Worm (Caenorhabditis elegans): ENCODE results near the gene col-115.
A peak's percentile ranks its signal among the peaks of the same experiment; 100 is the strongest.

The col-115 gene

DNA sequence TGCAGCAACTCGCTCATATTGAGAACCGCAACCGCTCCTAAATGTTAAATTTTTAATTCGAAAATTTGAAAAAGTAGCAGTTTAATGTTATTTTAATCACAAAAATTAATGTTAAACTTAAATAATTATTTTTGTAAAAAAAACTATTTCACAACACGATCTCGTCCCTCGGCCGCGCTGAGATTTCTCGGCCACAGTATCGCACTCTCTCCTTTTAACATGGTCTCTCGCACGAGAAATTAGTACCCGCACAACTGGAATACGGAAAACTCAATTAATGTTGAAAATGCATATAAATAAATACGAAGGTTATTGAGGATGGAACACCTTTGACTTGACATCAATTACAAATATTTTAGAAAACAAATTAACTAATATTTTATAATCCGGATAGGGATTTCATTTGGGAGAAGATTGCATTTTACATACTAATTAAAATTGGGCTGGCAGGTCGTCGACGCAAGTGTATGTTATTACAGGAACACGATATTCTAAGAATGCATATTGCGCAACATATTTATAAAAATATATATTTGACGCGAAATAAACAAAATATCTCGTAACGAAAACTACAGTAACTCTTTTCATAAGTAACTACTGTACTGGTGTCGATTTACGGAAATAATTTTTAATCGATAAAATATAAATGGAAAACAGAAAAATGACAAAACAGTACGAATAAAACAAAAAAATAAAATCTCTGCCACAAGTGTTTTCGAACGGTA is 31.4 kb downstream of the col-115 start, which contains the start of gene dnc-4:
dnc-4 (minus strand) TSS at position 37 of the 725 bp plus-strand sequence.
- TF ChIP-seq hlh-15 (tag; optimal IDR thresholded peaks at IDR 0.05) (no peak), fax-1 (tag; optimal IDR thresholded peaks at IDR 0.05) (peak; percentile 14), T23F11.4 (GFP tag; optimal IDR thresholded peaks at IDR 0.05) (no peak), ceh-31 (tag; optimal IDR thresholded peaks at IDR 0.05) (peak; percentile 63), ceh-45 (GFP tag; IDR thresholded peaks at IDR 0.05) (no peak), ets-4 (tag; optimal IDR thresholded peaks at IDR 0.05) (peak; percentile 49), unc-42 (tag; optimal IDR thresholded peaks at IDR 0.05) (peak; percentile 32), mec-3 (tag; optimal IDR thresholded peaks at IDR 0.05; ENCODE audit: borderline replicate concordance) (no peak), elt-2 (tag; optimal IDR thresholded peaks at IDR 0.05) (peak; percentile 11), ceh-2 (tag; optimal IDR thresholded peaks at IDR 0.05) (peak; percentile 47), unc-55 (GFP tag; optimal IDR thresholded peaks at IDR 0.05) (peak; percentile 5), hlh-8 (tag; optimal IDR thresholded peaks at IDR 0.05) (peak; percentile 24), ceh-6 (GFP tag; optimal IDR thresholded peaks at IDR 0.05) (no peak)

ce11 chrIV:8022035-8022673 is 33.7 kb downstream of the col-115 start, which contains the start of gene C26B2.2:
C26B2.2 (minus strand) TSS chrIV:8022122.
- TF ChIP-seq hlh-6 (tag; optimal IDR thresholded peaks at IDR 0.05) = no peak

DNA sequence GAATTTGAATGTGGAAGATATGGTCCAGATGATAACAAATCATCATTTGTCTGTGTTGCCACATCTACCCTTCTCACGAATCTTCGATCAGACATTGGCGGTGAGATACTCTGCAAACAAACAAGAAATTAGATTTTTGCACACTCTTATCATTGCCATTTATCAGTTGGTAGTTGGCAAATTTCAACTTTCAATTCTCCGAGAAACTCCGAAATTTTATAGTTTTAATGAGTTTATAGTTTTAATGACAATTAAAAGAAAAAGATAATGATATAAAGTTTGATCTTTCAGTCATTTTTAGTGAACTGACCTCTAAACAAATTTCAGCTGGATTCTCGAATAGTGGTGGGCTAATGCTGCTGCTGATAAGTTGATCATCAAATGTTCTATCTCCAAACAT is 35.4 kb downstream of the col-115 start:
- TF ChIP-seq ama-1 (optimal IDR thresholded peaks at IDR 0.05) (no peak), elt-2 (tag; optimal IDR thresholded peaks at IDR 0.05) (peak; percentile 46)

DNA sequence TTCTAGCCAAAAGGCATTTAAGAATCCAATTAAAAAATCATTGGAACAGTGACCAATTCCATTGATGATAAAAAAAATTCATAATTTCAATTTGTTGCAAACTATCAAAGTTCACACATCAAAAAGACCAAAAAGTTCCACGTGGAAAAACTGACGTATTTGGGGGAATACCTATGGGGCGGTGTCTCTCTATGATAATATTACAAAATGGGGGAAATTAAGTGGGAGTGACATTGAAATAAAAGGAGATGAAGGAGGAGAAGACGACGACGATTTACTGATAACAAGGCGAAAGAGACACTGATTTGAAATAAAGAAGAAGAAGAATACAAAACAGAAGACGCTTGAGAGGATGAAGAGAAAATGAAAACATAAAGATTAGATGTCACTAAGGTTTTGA is 37.9 kb downstream of the col-115 start:
- TF ChIP-seq elt-2 (tag; optimal IDR thresholded peaks at IDR 0.05) = peak; percentile 4
- peak; percentile 5 for TF ChIP-seq dve-1 (tag; optimal IDR thresholded peaks at IDR 0.05)
- no peak for TF ChIP-seq rnt-1 (tag; optimal IDR thresholded peaks at IDR 0.05)

DNA sequence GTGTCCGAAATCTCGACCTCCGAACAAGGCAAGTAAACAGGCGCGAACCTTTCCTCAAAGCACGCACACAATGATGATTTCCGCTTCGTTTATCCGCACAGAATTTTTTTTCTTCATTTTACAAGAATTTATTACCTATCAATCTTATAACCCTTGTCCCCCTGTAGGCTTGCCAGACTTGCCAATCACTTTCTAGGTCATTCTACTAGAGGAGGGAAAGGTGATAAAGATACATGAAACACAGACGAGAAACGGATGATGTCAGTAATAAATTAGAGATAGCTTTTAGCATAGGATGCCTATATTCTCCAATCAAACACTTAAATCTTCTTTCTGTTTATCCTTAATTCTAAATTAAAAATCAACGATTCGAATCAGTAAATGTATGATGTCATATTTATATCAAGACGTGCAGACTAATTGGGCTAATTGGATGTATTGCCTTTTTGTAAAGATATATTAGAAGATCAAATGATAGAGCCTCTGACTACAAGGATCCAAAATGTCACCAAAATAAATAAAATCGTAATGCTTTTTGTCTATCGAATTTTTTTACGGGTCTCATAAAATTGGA is 38.9 kb downstream of the col-115 start:
- TF ChIP-seq elt-2 (tag; optimal IDR thresholded peaks at IDR 0.05) (peak; percentile 44), ceh-45 (GFP tag; IDR thresholded peaks at IDR 0.05) (no peak)

DNA sequence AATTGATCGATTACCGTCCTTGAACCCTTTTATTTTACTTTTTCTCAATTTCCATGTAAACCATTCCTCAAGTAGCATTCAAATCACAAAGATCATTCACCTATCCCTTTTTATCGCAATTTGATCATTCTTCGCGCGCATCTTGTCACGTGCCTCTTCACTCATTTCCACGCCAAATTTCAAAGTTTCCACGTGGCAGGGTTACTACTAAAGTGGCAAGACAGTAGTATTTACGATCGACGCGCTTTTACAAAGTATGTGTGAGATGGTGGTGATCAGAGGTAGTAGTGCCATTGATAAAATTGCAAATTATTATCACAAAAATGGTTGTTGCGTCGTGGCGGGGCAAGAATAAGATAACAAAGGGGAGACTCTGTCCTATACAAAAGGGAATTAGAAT is 39.9 kb downstream of the col-115 start:
- peak; percentile 92 for TF ChIP-seq elt-2 (tag; optimal IDR thresholded peaks at IDR 0.05)
- TF ChIP-seq che-1 (tag; optimal IDR thresholded peaks at IDR 0.05) = no peak
- TF ChIP-seq ceh-34 (tag; optimal IDR thresholded peaks at IDR 0.05) = no peak
- TF ChIP-seq hlh-30 (tag; optimal IDR thresholded peaks at IDR 0.05; ENCODE audit: insufficient read depth) = peak; percentile 28

- TF ChIP-seq unc-3 (GFP tag; conservative IDR thresholded peaks at IDR 0.05) = no peak
- no peak for TF ChIP-seq unc-3 (tag; optimal IDR thresholded peaks at IDR 0.05)
- TF ChIP-seq ttx-3 (tag; optimal IDR thresholded peaks at IDR 0.05) = no peak
- TF ChIP-seq T23F11.4 (GFP tag; optimal IDR thresholded peaks at IDR 0.05) = no peak
- TF ChIP-seq C38D4.7 (GFP tag; optimal IDR thresholded peaks at IDR 0.05) = no peak
- no peak for TF ChIP-seq K02D7.2 (tag; optimal IDR thresholded peaks at IDR 0.05)
- TF ChIP-seq pha-4 (tag; optimal IDR thresholded peaks at IDR 0.05) = no peak
- no peak for TF ChIP-seq unc-86 (tag; optimal IDR thresholded peaks at IDR 0.05)
- TF ChIP-seq ahr-1 (tag; optimal IDR thresholded peaks at IDR 0.05) = no peak
Measured at ce11 chrIV:8029413-8029812, 40.9 kb downstream of the col-115 start, which contains the start of gene nhr-31. nhr-31 (minus strand) TSS chrIV:8029513.

Measured in whole organism, late embryonic.